Worm (Caenorhabditis elegans): ENCODE data around the gene srx-90.

DNA sequence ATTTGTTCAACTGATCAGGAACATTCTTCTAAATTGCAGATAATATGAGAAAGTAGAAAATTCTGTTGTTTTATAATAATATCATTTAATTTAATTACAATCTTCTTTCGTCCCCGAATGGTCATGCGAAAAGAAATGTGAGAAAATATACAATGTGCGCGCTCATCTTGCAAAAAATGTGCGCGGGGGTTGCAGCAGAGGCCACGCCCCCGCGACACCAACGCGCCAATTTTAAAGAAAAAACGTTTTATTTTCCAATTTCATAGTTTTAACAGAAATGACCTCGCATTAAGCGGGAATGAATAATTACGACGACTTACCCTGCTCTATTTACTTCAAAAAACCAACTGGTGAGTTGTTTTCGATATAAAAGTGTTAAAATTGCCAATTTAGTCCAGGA lies 29.6 kb downstream of the srx-90 start, which contains the start of gene sas-5:
- TF ChIP-seq nhr-77 (tag; optimal IDR thresholded peaks at IDR 0.05) (no peak), lin-15B (tag; optimal IDR thresholded peaks at IDR 0.05) (no peak), snpc-4 (tag; optimal IDR thresholded peaks at IDR 0.05) (no peak), fkh-10 (GFP tag; optimal IDR thresholded peaks at IDR 0.05) (no peak), nhr-11 (tag; optimal IDR thresholded peaks at IDR 0.05) (no peak)
